Worm (Caenorhabditis elegans) whole organism, L2 larva: Measurements from ENCODE around the gene srh-300.
A peak's percentile ranks its signal among the peaks of the same experiment; 100 is the strongest.

Experiments
- egl-27 ChIP-seq: sonication (generic microtip); optimal IDR thresholded peaks from 3 replicates; lab custom pipeline; 2017; ENCODE audit warnings: missing biosample characterization, missing genetic modification reagents, missing genetic modification characterization
- fos-1 ChIP-seq: fragments of 150-350 bp; optimal IDR thresholded peaks from 2 replicates; lab custom pipeline; 2014; ENCODE audit warnings: missing biosample characterization, missing genetic modification characterization
- mab-5 ChIP-seq: fragments of 150-350 bp; optimal IDR thresholded peaks from 2 replicates; lab custom pipeline; 2014; ENCODE audit warnings: missing biosample characterization, missing genetic modification characterization
- nhr-6 ChIP-seq: fragments of 150-350 bp; optimal IDR thresholded peaks from 2 replicates; lab custom pipeline; 2014; ENCODE audit warnings: missing biosample characterization, missing genetic modification characterization
- nhr-77 ChIP-seq: fragments of 150-350 bp; optimal IDR thresholded peaks from 2 replicates; lab custom pipeline; 2014; ENCODE audit warnings: missing biosample characterization, missing genetic modification characterization

- TF ChIP-seq fos-1 (tag; lab: Kevin White, UChicago) (no peak), mab-5 (no peak), egl-27 (tag; lab: Kevin White, UChicago) (no peak), nhr-6 (tag; lab: Kevin White, UChicago) (peak; percentile 60), nhr-77 (tag; lab: Kevin White, UChicago) (no peak)
Measured at ce11 chrV:17871049-17871448, 49.1 kb downstream of the srh-300 start, which contains the start of gene phf-14.
